Fruit fly (Drosophila melanogaster) S2 (cell line): Measurements from ENCODE around the gene CG14506.
A peak's percentile ranks its signal among the peaks of the same experiment; 100 is the strongest.

ENCODE experiments used
- CG8478 ChIP-seq: fragments of >200 bp; optimal IDR thresholded peaks from 2 replicates; lab custom pipeline; 2018
- CTCF ChIP-seq, 2 experiments: fragments of >200 bp; optimal IDR thresholded peaks; 2 replicates each; lab custom pipeline; 2018

The CG14506 gene

dm6 chr3R:29266607-29267006, 30.4 kb downstream of the CG14506 start:
- TF ChIP-seq CTCF (optimal IDR thresholded peaks at IDR 0.05; lab: Kevin White, UChicago) (no peak), CG8478 (no peak)

DNA sequence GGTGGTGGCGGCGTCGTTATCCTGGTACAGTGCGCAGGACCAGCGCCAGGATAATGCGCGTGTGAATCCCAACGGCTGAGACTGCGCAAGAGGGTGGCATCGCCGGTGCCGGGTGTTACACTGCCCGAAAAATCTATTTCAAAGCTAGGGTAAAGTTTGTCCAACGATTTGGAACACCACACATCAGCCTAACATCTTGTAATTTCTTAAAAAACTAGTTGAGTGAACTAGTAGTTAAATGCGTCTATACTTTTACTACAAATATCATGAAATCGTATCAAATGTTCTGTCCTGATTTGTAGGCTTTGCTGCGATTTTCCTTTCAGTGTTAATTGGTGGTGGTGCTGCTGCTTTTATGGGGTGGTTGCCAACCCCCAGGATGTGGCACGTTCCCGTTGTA, 31.9 kb downstream of the CG14506 start:
- no peak for TF ChIP-seq CG8478

DNA sequence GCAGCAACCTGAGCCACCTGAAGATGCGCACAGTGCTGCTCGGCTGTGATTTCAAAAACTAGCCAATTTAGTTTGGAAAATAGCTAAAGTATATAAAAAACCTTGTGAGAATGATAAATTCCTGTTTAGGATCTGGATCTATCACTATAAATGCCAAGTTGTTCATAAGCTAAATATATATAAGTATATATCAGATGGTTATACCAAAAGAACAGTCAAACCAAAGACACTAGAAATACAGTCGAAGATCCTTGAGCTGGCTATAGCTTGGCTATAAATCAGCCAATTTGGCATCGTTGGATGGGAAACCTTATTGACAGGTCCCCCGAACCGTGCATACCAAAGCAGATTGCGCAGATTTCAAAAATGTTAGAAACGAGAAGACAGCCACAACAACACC, 33.7 kb downstream of the CG14506 start:
- TF ChIP-seq CTCF (optimal IDR thresholded peaks at IDR 0.05; lab: Kevin White, UChicago) (no peak), CG8478 (no peak)

DNA sequence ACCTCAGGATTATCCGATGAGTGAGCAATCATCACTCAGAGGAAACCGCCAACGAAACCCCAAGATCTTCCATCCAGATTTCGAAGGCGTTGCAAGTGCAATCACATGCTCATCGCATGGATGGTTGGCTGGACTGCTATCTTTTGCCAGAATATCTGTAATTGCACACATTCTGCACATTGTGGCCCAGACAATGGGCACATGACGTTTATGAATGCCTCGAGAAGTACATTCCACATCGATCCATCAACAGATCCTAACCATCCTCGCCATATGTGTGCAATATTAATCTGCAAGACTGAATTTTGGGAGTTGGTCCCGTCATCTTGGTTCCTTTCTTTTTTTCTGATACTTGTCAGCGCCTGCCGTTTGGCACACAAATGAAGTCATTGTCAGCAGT, 34.5 kb downstream of the CG14506 start:
- no peak for TF ChIP-seq CTCF (optimal IDR thresholded peaks at IDR 0.05; lab: Kevin White, UChicago)
- no peak for TF ChIP-seq CG8478

DNA sequence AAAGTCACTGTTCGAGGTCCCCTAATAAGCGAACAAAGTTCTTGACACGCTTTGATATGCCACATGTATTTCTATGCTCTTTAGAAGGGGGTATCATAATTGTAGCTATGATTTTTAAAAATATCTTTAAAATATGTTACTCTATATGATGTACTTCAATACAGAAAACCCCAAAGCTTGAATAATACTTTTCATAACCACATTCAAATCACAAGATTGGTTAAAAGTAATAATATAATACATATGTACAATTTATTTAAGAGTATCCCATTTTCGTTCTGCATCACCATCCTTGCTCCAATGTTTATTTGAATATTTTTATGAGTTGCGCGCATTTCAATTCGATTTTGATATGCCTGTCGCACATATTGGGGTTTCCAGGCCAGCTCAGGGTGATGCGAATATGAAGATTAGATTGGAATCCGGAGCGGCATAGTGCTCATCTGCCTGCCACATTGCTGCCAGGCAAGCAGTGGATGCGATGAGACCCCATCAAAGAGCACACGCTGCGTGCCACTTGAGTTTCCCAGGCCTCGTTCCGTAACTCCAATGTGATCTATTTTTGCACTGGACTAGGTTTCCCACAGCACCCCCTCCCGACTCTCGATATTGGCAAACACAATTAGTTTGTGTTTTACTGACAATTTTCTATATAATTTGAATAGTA, 37.4 kb downstream of the CG14506 start:
- no peak for TF ChIP-seq CG8478
- TF ChIP-seq CTCF (optimal IDR thresholded peaks at IDR 0.05; lab: Kevin White, UChicago), result no peak

DNA sequence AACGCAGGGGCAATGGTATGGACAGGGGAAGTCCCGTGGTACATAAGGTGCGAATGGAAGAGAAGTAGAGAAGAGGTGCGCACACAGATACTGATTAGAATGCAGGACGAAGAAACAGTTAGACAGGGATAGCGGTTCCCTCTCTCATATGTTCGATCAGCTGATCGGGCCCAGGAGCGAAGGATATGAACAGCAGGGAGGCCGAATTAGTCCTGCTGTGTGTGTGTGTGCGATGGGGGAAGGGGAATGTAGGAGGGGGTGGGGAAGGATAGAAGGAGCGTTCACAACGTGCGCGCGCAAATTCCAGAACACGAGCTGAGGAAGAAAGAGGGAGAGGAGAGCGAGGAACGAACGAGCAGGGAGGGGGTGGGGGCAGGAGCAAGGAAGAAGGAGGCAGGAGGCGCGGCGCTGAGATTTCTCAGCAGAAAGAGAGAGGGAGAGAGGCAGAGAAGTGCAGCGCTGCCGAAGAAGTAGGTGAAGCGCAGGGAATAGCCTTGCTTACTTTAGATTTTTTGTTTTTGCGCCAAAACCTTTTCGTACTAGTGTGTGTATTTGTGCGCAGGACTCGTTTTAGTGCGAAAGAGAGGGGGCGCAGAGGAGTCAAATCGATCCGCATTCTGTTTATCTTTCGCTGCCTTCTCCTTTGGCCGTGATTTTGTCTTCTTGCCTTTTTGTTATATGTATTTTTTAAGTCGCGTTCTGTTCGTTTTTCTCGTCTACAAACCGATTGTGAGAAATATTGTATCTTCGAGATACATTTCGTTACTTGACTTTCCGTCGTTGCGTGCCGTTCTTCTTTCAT, 38.9 kb downstream of the CG14506 start:
- TF ChIP-seq CG8478, result no peak
- TF ChIP-seq CTCF (optimal IDR thresholded peaks at IDR 0.05; lab: Kevin White, UChicago), result no peak

dm6 chr3R:29256811-29257439, 40.1 kb downstream of the CG14506 start:
- TF ChIP-seq CG8478 (no peak), CTCF (optimal IDR thresholded peaks at IDR 0.05; lab: Kevin White, UChicago) (no peak)

dm6 chr3R:29255963-29256527, 40.9 kb downstream of the CG14506 start, which contains the start of gene CG45544:
CG45544 (plus strand) TSS chr3R:29256485.
- no peak for TF ChIP-seq CTCF (optimal IDR thresholded peaks at IDR 0.05; lab: Kevin White, UChicago)
- TF ChIP-seq CG8478, result no peak

- TF ChIP-seq CG8478, result peak; percentile 8
- no peak for TF ChIP-seq CTCF (optimal IDR thresholded peaks at IDR 0.05; lab: Kevin White, UChicago)
Observed at dm6 chr3R:29255166-29255962, 41.6 kb downstream of the CG14506 start, which contains the start of gene stg. stg (minus strand) TSS chr3R:29255800.

dm6 chr3R:29254383-29254782, 42.6 kb downstream of the CG14506 start:
- no peak for TF ChIP-seq CG8478
- TF ChIP-seq CTCF (optimal IDR thresholded peaks at IDR 0.05; lab: Kevin White, UChicago), result no peak

dm6 chr3R:29253874-29254273, 43.1 kb downstream of the CG14506 start:
- no peak for TF ChIP-seq CTCF (optimal IDR thresholded peaks at IDR 0.05; lab: Kevin White, UChicago)

DNA sequence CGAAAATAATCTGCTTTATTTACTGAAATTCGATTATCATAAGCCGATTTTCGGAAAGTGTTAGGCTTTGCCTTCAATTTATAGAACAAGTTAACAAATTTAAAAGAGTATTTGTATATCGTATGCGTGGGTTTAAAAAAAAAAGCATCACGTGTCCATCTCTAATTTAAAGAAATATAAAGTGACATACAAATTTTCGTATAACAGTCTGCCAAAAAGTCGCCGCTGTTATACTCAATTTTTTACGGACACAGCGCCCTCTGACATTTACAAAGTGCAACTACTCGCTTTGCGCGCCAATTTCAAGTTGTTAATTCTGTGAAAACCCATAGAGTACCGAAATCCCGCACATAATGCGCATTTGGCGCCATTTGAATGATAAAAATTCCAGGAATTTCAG, 45.6 kb downstream of the CG14506 start:
- TF ChIP-seq CTCF (optimal IDR thresholded peaks at IDR 0.05; lab: Kevin White, UChicago) (peak; percentile 91 to 93), CG8478 (no peak)

DNA sequence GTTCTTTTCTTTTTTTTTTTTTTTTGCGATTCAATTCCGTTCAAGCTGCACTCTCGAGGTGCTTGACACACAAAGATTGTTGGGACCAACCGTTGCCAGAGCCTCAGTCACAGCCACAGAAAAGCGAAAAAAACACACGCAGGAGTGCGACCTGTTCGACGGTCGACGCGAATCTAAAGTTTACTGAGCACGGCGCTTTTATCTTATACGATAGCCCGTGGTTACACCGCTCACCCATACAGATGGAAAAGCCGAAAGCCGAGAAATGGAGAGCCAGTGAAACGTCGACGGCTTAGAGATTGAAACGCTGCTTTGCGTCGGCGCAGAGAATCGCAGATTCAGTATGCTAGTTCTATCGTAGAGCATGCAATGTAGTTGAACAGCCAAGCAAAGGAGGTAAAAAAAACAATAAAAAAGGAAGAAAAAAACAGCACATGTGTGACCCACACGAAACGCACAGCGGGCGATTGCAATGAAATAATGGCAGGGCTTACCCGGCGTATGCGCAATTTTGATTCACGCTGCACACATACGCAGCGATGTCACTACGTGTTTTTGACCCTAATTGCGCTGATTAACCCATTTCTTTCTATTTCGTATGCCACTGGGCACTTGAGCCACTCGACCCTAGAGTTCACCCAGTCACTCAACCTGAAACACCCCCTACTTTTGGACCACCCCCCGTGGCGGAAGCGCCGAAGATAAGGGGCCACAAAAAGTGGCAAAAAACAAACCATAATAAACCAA, 46.5 kb downstream of the CG14506 start, which contains the start of gene SP1029:
Gene SP1029, minus strand, starts transcription at position 180 of the 747 bp plus-strand sequence.
- no peak for TF ChIP-seq CTCF (optimal IDR thresholded peaks at IDR 0.05; lab: Kevin White, UChicago)
- TF ChIP-seq CG8478, result no peak

DNA sequence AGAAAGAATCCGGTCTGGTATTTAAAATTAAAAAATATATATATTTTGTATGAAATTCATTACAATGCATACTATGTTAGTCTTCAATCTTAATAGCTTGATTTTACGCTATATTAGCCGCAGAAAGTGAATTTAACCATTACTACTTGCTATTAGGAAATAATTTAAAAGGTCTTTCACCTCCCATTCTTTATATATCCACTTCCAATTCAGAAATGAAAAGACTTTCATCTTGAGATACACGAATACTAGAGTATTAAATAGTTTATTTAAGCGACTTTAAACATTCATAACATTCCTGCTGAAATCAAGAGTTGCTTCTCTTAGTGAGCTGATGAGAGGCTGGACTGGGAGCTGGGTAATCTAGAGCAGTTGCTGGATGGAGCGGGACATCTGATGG, 52.3 kb downstream of the CG14506 start, which contains the start of gene CG31445:
Gene CG31445, minus strand, starts transcription at position 101 of the 400 bp plus-strand sequence.
- no peak for TF ChIP-seq CG8478
- TF ChIP-seq CTCF (optimal IDR thresholded peaks at IDR 0.05; lab: Kevin White, UChicago), result no peak
